Worm (Caenorhabditis elegans) whole organism, midembryonic: Measurements from ENCODE around the gene M162.5.

ENCODE experiments used
- cog-1 ChIP-seq: sonication (generic microtip); optimal IDR thresholded peaks from 2 replicates; lab custom pipeline; 2016; ENCODE audit warnings: missing genetic modification characterization, missing compliant biosample characterization
- klf-2 ChIP-seq: fragments of 200-800 bp; sonication (Bioruptor generic); conservative IDR thresholded peaks from 2 replicates; pipeline ENCODE4 v1.3.6; 2022; ENCODE audit warnings: missing genetic modification reagents, missing genetic modification characterization, missing compliant biosample characterization
- ref-1 ChIP-seq: fragments of 200-800 bp; sonication (Bioruptor generic); conservative IDR thresholded peaks from 2 replicates; pipeline ENCODE4 v1.3.6; 2022; ENCODE audit warnings: missing genetic modification reagents, missing genetic modification characterization, missing compliant biosample characterization
- tab-1 ChIP-seq: fragments of 200-800 bp; sonication (Bioruptor generic); IDR thresholded peaks from 2 replicates; pipeline ENCODE4 v1.3.6; 2022; ENCODE audit warnings: missing genetic modification characterization, missing compliant biosample characterization
- ztf-23 ChIP-seq: fragments of 200-800 bp; sonication (Bioruptor generic); IDR thresholded peaks from 2 replicates; pipeline ENCODE4 v1.3.6; 2022; ENCODE audit warnings: missing genetic modification reagents, missing genetic modification characterization, missing compliant biosample characterization

DNA sequence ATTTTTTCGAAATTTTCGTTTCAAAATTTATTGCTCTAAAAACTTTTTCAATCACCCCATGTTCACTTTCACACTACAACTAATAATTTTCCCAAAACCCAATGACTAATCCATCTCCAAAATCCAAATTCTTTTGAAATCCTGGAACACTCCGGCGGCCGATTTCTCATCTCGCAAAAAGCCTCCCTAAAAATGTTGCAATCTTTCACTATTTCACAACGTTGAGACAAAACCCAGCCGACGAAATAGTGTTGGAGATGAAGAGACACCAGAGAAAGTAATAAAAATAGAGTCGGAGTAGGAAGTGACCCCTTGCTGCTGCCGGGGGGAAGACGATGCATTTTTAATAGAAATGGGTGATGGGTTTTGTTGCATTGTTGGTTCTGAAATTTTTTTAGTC lies 36.3 kb upstream of the M162.5 start:
- TF ChIP-seq cog-1 (tag; lab: Kevin White, UChicago): no peak
- no peak for TF ChIP-seq tab-1 (GFP tag; lab: Robert Waterston, UW)
- TF ChIP-seq ztf-23 (GFP tag; lab: Robert Waterston, UW): no peak
- TF ChIP-seq ref-1: no peak
- TF ChIP-seq klf-2: no peak
